Fruit fly (Drosophila melanogaster) whole organism, embryonic: ENCODE data around the gene CG31176.

Experiments used
- Adf1 ChIP-seq: fragments of 200-800 bp; sonication (Bioruptor generic); IDR thresholded peaks from 2 replicates; pipeline ENCODE4 v1.3.6; 2022; ENCODE audit warnings: missing biosample characterization, missing genetic modification characterization
- Bteb2 ChIP-seq: fragments of 200-800 bp; sonication (Bioruptor generic); optimal IDR thresholded peaks from 2 replicates; lab custom pipeline; 2016; ENCODE audit warnings: missing biosample characterization, missing genetic modification characterization
- CG11696 ChIP-seq: fragments of 200-800 bp; sonication (Bioruptor generic); IDR thresholded peaks from 2 replicates; pipeline ENCODE4 v1.3.6; 2022; ENCODE audit warnings: missing biosample characterization, missing genetic modification characterization
- CG12104 ChIP-seq: fragments of 200-800 bp; sonication (Bioruptor generic); optimal IDR thresholded peaks from 3 replicates; lab custom pipeline; 2016; ENCODE audit warnings: missing biosample characterization, missing genetic modification characterization
- CG12744 ChIP-seq: fragments of 200-800 bp; sonication (Bioruptor generic); optimal IDR thresholded peaks from 2 replicates; lab custom pipeline; 2016; ENCODE audit warnings: missing biosample characterization, missing genetic modification characterization
- CG13296 ChIP-seq: fragments of 200-800 bp; sonication (Bioruptor generic); optimal IDR thresholded peaks from 3 replicates; lab custom pipeline; 2018; ENCODE audit warnings: missing biosample characterization, mild to moderate bottlenecking, missing genetic modification characterization
- CG13894 ChIP-seq: fragments of 200-800 bp; sonication (Bioruptor generic); optimal IDR thresholded peaks from 3 replicates; lab custom pipeline; 2018; ENCODE audit warnings: missing biosample characterization, mild to moderate bottlenecking, missing genetic modification characterization, moderate library complexity
- CG14965 ChIP-seq: fragments of 200-800 bp; sonication (Bioruptor generic); optimal IDR thresholded peaks from 2 replicates; lab custom pipeline; 2016; ENCODE audit warnings: missing biosample characterization, missing genetic modification characterization, borderline replicate concordance
- CG15269 ChIP-seq: fragments of 200-800 bp; sonication (Bioruptor generic); optimal IDR thresholded peaks from 2 replicates; lab custom pipeline; 2018; ENCODE audit warnings: missing biosample characterization, mild to moderate bottlenecking, missing genetic modification characterization, moderate library complexity
- CG1529 ChIP-seq: fragments of 200-800 bp; sonication (Bioruptor generic); optimal IDR thresholded peaks from 3 replicates; lab custom pipeline; 2018; ENCODE audit warnings: missing biosample characterization, missing genetic modification characterization
- CG15479 ChIP-seq: fragments of 200-800 bp; sonication (Bioruptor generic); optimal IDR thresholded peaks from 3 replicates; lab custom pipeline; 2019; ENCODE audit warnings: missing biosample characterization, mild to moderate bottlenecking, missing genetic modification characterization, moderate library complexity
- CG18476 ChIP-seq: fragments of 200-800 bp; sonication (Bioruptor generic); optimal IDR thresholded peaks from 2 replicates; lab custom pipeline; 2016; ENCODE audit warnings: missing biosample characterization, mild to moderate bottlenecking, missing genetic modification characterization
- CG2199 ChIP-seq: fragments of 200-800 bp; sonication (Bioruptor generic); IDR thresholded peaks from 3 replicates; pipeline ENCODE4 v1.3.6; 2022; ENCODE audit warnings: missing biosample characterization, missing genetic modification characterization
- CG2678 ChIP-seq: fragments of 200-800 bp; sonication (Bioruptor generic); optimal IDR thresholded peaks from 3 replicates; lab custom pipeline; 2019; ENCODE audit warnings: missing biosample characterization, mild to moderate bottlenecking, missing genetic modification characterization, moderate library complexity
- CG3163 ChIP-seq: fragments of 200-800 bp; sonication (Bioruptor generic); optimal IDR thresholded peaks from 3 replicates; lab custom pipeline; 2016; ENCODE audit warnings: missing biosample characterization, missing genetic modification characterization
- CG32772 ChIP-seq: fragments of 200-800 bp; sonication (Bioruptor generic); IDR thresholded peaks from 2 replicates; pipeline ENCODE4 v1.3.6; 2022; ENCODE audit warnings: missing biosample characterization, missing genetic modification characterization
- CG3281 ChIP-seq: fragments of 200-800 bp; sonication (Bioruptor generic); optimal IDR thresholded peaks from 3 replicates; lab custom pipeline; 2017; ENCODE audit warnings: missing biosample characterization, mild to moderate bottlenecking, missing genetic modification characterization
- CG34224 ChIP-seq: fragments of 200-800 bp; sonication (Bioruptor generic); IDR thresholded peaks from 3 replicates; pipeline ENCODE4 v1.3.6; 2022; ENCODE audit warnings: missing biosample characterization, missing genetic modification characterization; ENCODE audit not compliant: partially characterized antibody
- CG3995 ChIP-seq: fragments of 200-800 bp; sonication (Bioruptor generic); optimal IDR thresholded peaks from 3 replicates; lab custom pipeline; 2016; ENCODE audit warnings: missing biosample characterization, missing genetic modification characterization
- CG42726 ChIP-seq: fragments of 200-800 bp; sonication (Bioruptor generic); IDR thresholded peaks from 2 replicates; pipeline ENCODE4 v1.3.6; 2022; ENCODE audit warnings: missing biosample characterization, missing genetic modification characterization; ENCODE audit not compliant: partially characterized antibody
- CG6683 ChIP-seq: fragments of 200-800 bp; sonication (Bioruptor generic); optimal IDR thresholded peaks from 2 replicates; lab custom pipeline; 2017; ENCODE audit warnings: missing biosample characterization, mild to moderate bottlenecking, missing genetic modification characterization, missing genetic modification reagents
- CG6854 ChIP-seq: fragments of 200-800 bp; sonication (Bioruptor generic); optimal IDR thresholded peaks from 3 replicates; lab custom pipeline; 2017; ENCODE audit warnings: missing biosample characterization, mild to moderate bottlenecking, missing genetic modification characterization
- CG8290 ChIP-seq, 3 experiments: fragments of 200-800 bp; sonication (Bioruptor generic); optimal IDR thresholded peaks; 2 replicates each; lab custom pipeline; 2016 to 2019; ENCODE audit warnings: missing biosample characterization in 3 of 3, missing genetic modification characterization in 3 of 3, mild to moderate bottlenecking in 2 of 3, moderate library complexity in 1 of 3
- D19A ChIP-seq: fragments of 200-800 bp; optimal IDR thresholded peaks from 3 replicates; lab custom pipeline; 2019; ENCODE audit warnings: missing biosample characterization, mild to moderate bottlenecking, missing genetic modification characterization, moderate library complexity
- D19B ChIP-seq: fragments of 200-800 bp; sonication (Bioruptor generic); optimal IDR thresholded peaks from 2 replicates; lab custom pipeline; 2017; ENCODE audit warnings: missing biosample characterization, mild to moderate bottlenecking, missing genetic modification characterization
- E2f1 ChIP-seq: fragments of 200-800 bp; sonication (Bioruptor generic); IDR thresholded peaks from 2 replicates; pipeline ENCODE4 v1.3.6; 2022; ENCODE audit warnings: missing biosample characterization, missing genetic modification characterization
- HHEX ChIP-seq: fragments of 200-800 bp; sonication (Bioruptor generic); optimal IDR thresholded peaks from 3 replicates; lab custom pipeline; 2017; ENCODE audit warnings: missing biosample characterization, mild to moderate bottlenecking, missing genetic modification characterization, missing genetic modification reagents
- Jarid2 ChIP-seq: fragments of 200-800 bp; sonication (Bioruptor generic); optimal IDR thresholded peaks from 3 replicates; lab custom pipeline; 2017; ENCODE audit warnings: mild to moderate bottlenecking, missing biosample characterization, missing genetic modification reagents, missing genetic modification characterization
- MBD-R2 ChIP-seq: fragments of 200-800 bp; sonication (Bioruptor generic); IDR thresholded peaks from 2 replicates; pipeline ENCODE4 v1.3.6; 2022; ENCODE audit warnings: missing biosample characterization, missing genetic modification characterization
- Med ChIP-seq: fragments of 200-800 bp; sonication (Bioruptor generic); peaks from one replicate; lab custom pipeline; 2016; ENCODE audit warnings: missing biosample characterization, missing genetic modification characterization, mild to moderate bottlenecking, inconsistent platforms, moderate library complexity
- Nf-YC ChIP-seq: fragments of 200-800 bp; optimal IDR thresholded peaks from 3 replicates; lab custom pipeline; 2019; ENCODE audit warnings: missing biosample characterization, mild to moderate bottlenecking, missing genetic modification characterization, moderate library complexity
- Ptx1 ChIP-seq: fragments of 200-800 bp; sonication (Bioruptor generic); IDR thresholded peaks from 2 replicates; pipeline ENCODE4 v1.3.6; 2022; ENCODE audit warnings: missing biosample characterization, missing genetic modification characterization
- Stat92E ChIP-seq, 3 experiments: fragments of >200 bp in 2 of 3; fragments of 200-800 bp in 1 of 3; sonication (Bioruptor generic) in 1 of 3; optimal IDR thresholded peaks; 2 replicates each; lab custom pipeline; 2017 to 2019; ENCODE audit warnings: missing biosample characterization in 3 of 3, missing genetic modification characterization in 3 of 3, mild to moderate bottlenecking in 1 of 3, moderate library complexity in 1 of 3
- YL-1 ChIP-seq: fragments of 200-800 bp; sonication (Bioruptor generic); optimal IDR thresholded peaks from 3 replicates; lab custom pipeline; 2017; ENCODE audit warnings: missing biosample characterization, mild to moderate bottlenecking, missing genetic modification characterization
- ash1 ChIP-seq: fragments of 200-800 bp; sonication (Bioruptor generic); optimal IDR thresholded peaks from 2 replicates; lab custom pipeline; 2018; ENCODE audit warnings: missing biosample characterization, mild to moderate bottlenecking, missing genetic modification characterization
- bsh ChIP-seq, 2 experiments: fragments of 200-800 bp; sonication (Bioruptor generic); optimal IDR thresholded peaks; 2 replicates each; lab custom pipeline; 2017 to 2018; ENCODE audit warnings: mild to moderate bottlenecking in 2 of 2, missing biosample characterization in 2 of 2, missing genetic modification characterization in 2 of 2, moderate library complexity in 1 of 2
- cad ChIP-seq: fragments of >200 bp; optimal IDR thresholded peaks from 2 replicates; lab custom pipeline; 2017; ENCODE audit warnings: missing biosample characterization, missing genetic modification characterization
- chn ChIP-seq: fragments of 200-800 bp; sonication (Bioruptor generic); optimal IDR thresholded peaks from 2 replicates; lab custom pipeline; 2016; ENCODE audit warnings: missing biosample characterization, missing genetic modification characterization
- fd64A ChIP-seq: fragments of 200-800 bp; sonication (Bioruptor generic); optimal IDR thresholded peaks from 3 replicates; lab custom pipeline; 2018; ENCODE audit warnings: missing biosample characterization, mild to moderate bottlenecking, missing genetic modification characterization
- kay ChIP-seq: fragments of 200-800 bp; sonication (Bioruptor generic); optimal IDR thresholded peaks from 2 replicates; lab custom pipeline; 2016; ENCODE audit warnings: missing biosample characterization, missing genetic modification characterization
- nom ChIP-seq: fragments of 200-800 bp; sonication (Bioruptor generic); optimal IDR thresholded peaks from 2 replicates; lab custom pipeline; 2017; ENCODE audit warnings: missing biosample characterization, missing genetic modification characterization, mild to moderate bottlenecking, moderate library complexity, missing genetic modification reagents
- pros ChIP-seq: fragments of 200-800 bp; sonication (Bioruptor generic); optimal IDR thresholded peaks from 3 replicates; lab custom pipeline; 2019; ENCODE audit warnings: missing biosample characterization, mild to moderate bottlenecking, missing genetic modification characterization, moderate library complexity
- scrt ChIP-seq: fragments of 200-800 bp; sonication (Bioruptor generic); optimal IDR thresholded peaks from 2 replicates; lab custom pipeline; 2018; ENCODE audit warnings: missing biosample characterization, mild to moderate bottlenecking, missing genetic modification characterization, moderate library complexity
- sens ChIP-seq: fragments of 200-800 bp; sonication (Bioruptor generic); peaks from one replicate; lab custom pipeline; 2016; ENCODE audit warnings: missing biosample characterization, missing genetic modification characterization
- slbo ChIP-seq: fragments of 200-800 bp; sonication (Bioruptor generic); IDR thresholded peaks from 2 replicates; pipeline ENCODE4 v1.3.6; 2022; ENCODE audit warnings: missing biosample characterization, missing genetic modification characterization
- slou ChIP-seq: fragments of 200-800 bp; sonication (Bioruptor generic); optimal IDR thresholded peaks from 3 replicates; lab custom pipeline; 2016; ENCODE audit warnings: missing biosample characterization, missing genetic modification characterization
- unpg ChIP-seq: fragments of 200-800 bp; sonication (Bioruptor generic); optimal IDR thresholded peaks from 3 replicates; lab custom pipeline; 2018; ENCODE audit warnings: missing biosample characterization, mild to moderate bottlenecking, missing genetic modification characterization, moderate library complexity
- wek ChIP-seq: fragments of 200-800 bp; sonication (Bioruptor generic); optimal IDR thresholded peaks from 3 replicates; lab custom pipeline; 2018; ENCODE audit warnings: missing biosample characterization, mild to moderate bottlenecking, missing genetic modification characterization, moderate library complexity

The CG31176 gene

dm6 chr3R:21636867-21637481 is 82.5 kb downstream of the CG31176 start:
- TF ChIP-seq unpg (GFP tag; lab: Kevin White, UChicago) (peak; percentile 2), wek (peak; percentile 2), CG15479 (no peak), CG2199 (GFP tag; lab: Robert Waterston, UW) (peak; percentile 81; the same call in 1 of the 3 replicates), CG13894 (tag; lab: Kevin White, UChicago) (peak; percentile 50), CG2678 (tag; lab: Kevin White, UChicago) (peak; percentile 24), YL-1 (GFP tag; lab: Kevin White, UChicago) (peak; percentile 1), Nf-YC (tag; lab: Kevin White, UChicago) (peak; percentile 29), CG13296 (peak; percentile 46), Adf1 (0 out of 2 replicates have a peak, but pooled peaks have one; percentile 19), Stat92E (GFP tag; optimal IDR thresholded peaks at IDR 0.05; lab: Kevin White, UChicago) (peak in 1 of 3 experiments; percentile 53), chn (peak; percentile 6), D19A (tag; lab: Kevin White, UChicago) (peak; percentile 96), slbo (GFP tag; lab: Robert Waterston, UW) (peak; percentile 57), CG3163 (GFP tag; lab: Kevin White, UChicago) (no peak), fd64A (GFP tag; lab: Kevin White, UChicago) (no peak), pros (peak; percentile 57), HHEX (GFP tag; lab: Kevin White, UChicago) (peak; percentile 21), CG14965 (GFP tag; lab: Kevin White, UChicago) (no peak), sens (GFP tag; lab: Kevin White, UChicago) (peak; percentile 85), kay (GFP tag; lab: Kevin White, UChicago) (peak; percentile 13), CG6683 (GFP tag; lab: Kevin White, UChicago) (no peak), CG18476 (no peak), D19B (GFP tag; lab: Kevin White, UChicago) (no peak), bsh (GFP tag; optimal IDR thresholded peaks at IDR 0.05; lab: Kevin White, UChicago) (peak in 1 of 2 experiments; percentile 7), CG34224 (GFP tag; lab: Robert Waterston, UW) (peak; percentile 24; the same call in 1 of the 3 replicates), Med (peak; percentile 78), CG15269 (tag; lab: Kevin White, UChicago) (peak; percentile 42), ash1 (GFP tag; lab: Kevin White, UChicago) (peak; percentile 40), MBD-R2 (GFP tag; lab: Robert Waterston, UW) (peak; percentile 12; the same call in 1 of the 2 replicates), CG3281 (GFP tag; lab: Kevin White, UChicago) (peak; percentile 14), slou (peak; percentile 19), CG6854 (no peak), CG3995 (GFP tag; lab: Kevin White, UChicago) (peak; percentile 22), CG11696 (GFP tag; lab: Robert Waterston, UW) (no peak), Ptx1 (GFP tag; lab: Robert Waterston, UW) (no peak), CG8290 (GFP tag; optimal IDR thresholded peaks at IDR 0.05; lab: Kevin White, UChicago) (no peak), CG8290 (tag; optimal IDR thresholded peaks at IDR 0.05; lab: Kevin White, UChicago) (peak in 1 of 2 experiments; percentile 58), CG32772 (GFP tag; lab: Robert Waterston, UW) (no peak), Jarid2 (GFP tag; lab: Kevin White, UChicago) (no peak), CG42726 (no peak), nom (GFP tag; lab: Kevin White, UChicago) (no peak), scrt (GFP tag; lab: Kevin White, UChicago) (no peak), CG12104 (GFP tag; lab: Kevin White, UChicago) (peak; percentile 16), CG1529 (GFP tag; lab: Kevin White, UChicago) (peak; percentile 13), cad (no peak), E2f1 (GFP tag; lab: Robert Waterston, UW) (no peak), CG12744 (GFP tag; lab: Kevin White, UChicago) (no peak), Bteb2 (GFP tag; lab: Kevin White, UChicago) (no peak)
